Worm (Caenorhabditis elegans): ENCODE results near the gene ZK1067.4.

The ZK1067.4 gene

ce11 chrII:9213055-9213708 lies 3.0 kb downstream of the ZK1067.4 start, which contains the start of gene znfx-1 (continued):
- TF ChIP-seq unc-130 (GFP tag; optimal IDR thresholded peaks at IDR 0.05): peak; percentile 34
- no peak for TF ChIP-seq K11D2.4 (GFP tag; IDR thresholded peaks at IDR 0.05)
- TF ChIP-seq snpc-1.1 (tag; optimal IDR thresholded peaks at IDR 0.05; ENCODE audit: insufficient read depth): peak; percentile 79
- TF ChIP-seq F49E8.2 (tag; optimal IDR thresholded peaks at IDR 0.05; ENCODE audit: insufficient read depth): peak; percentile 75
- peak; percentile 51; the same call in 1 of the 2 replicates for TF ChIP-seq rcor-1 (GFP tag; IDR thresholded peaks at IDR 0.05)
- TF ChIP-seq lsl-1 (GFP tag; optimal IDR thresholded peaks at IDR 0.05): peak; percentile 96
- no peak for TF ChIP-seq Y67H2A.10 (GFP tag; conservative IDR thresholded peaks at IDR 0.05)
- no peak for TF ChIP-seq egl-18 (GFP tag; IDR thresholded peaks at IDR 0.05)
- TF ChIP-seq C17E4.6 (GFP tag; IDR thresholded peaks at IDR 0.05): no peak
- no peak for TF ChIP-seq sdz-38 (tag; optimal IDR thresholded peaks at IDR 0.05)
- no peak for TF ChIP-seq rpc-1 (optimal IDR thresholded peaks at IDR 0.05)
- TF ChIP-seq rpc-1 (tag; optimal IDR thresholded peaks at IDR 0.05): peak; percentile 0
- TF ChIP-seq tbp1 (GFP tag; optimal IDR thresholded peaks at IDR 0.05): peak; percentile 50
- no peak for TF ChIP-seq ztf-3 (GFP tag; optimal IDR thresholded peaks at IDR 0.05)
- no peak for TF ChIP-seq zfh-2 (GFP tag; conservative IDR thresholded peaks at IDR 0.05)
- no peak for TF ChIP-seq unc-62 (GFP tag; optimal IDR thresholded peaks at IDR 0.05)
- no peak for TF ChIP-seq aptf-2 (GFP tag; conservative IDR thresholded peaks at IDR 0.05)
- no peak for TF ChIP-seq pha-4 (tag; optimal IDR thresholded peaks at IDR 0.05)
- TF ChIP-seq attf-5 (GFP tag; optimal IDR thresholded peaks at IDR 0.05): no peak
- peak; percentile 86 for TF ChIP-seq madf-8 (GFP tag; conservative IDR thresholded peaks at IDR 0.05)
- TF ChIP-seq nfya-1 (tag; optimal IDR thresholded peaks at IDR 0.05; ENCODE audit: borderline replicate concordance, insufficient read depth): no peak
- no peak for TF ChIP-seq hlh-12 (tag; optimal IDR thresholded peaks at IDR 0.05)
- TF ChIP-seq B0019.2 (GFP tag; conservative IDR thresholded peaks at IDR 0.05): peak; percentile 60; the same call in 1 of the 2 replicates
- TF ChIP-seq snpc-1.3 (tag; optimal IDR thresholded peaks at IDR 0.05; ENCODE audit: insufficient read depth): peak; percentile 62
- TF ChIP-seq lsy-27 (tag; optimal IDR thresholded peaks at IDR 0.05; ENCODE audit: borderline replicate concordance, insufficient read depth): no peak
- no peak for TF ChIP-seq rec-8 (tag; optimal IDR thresholded peaks at IDR 0.05)
- TF ChIP-seq ztf-22 (GFP tag; optimal IDR thresholded peaks at IDR 0.05): no peak
- no peak for TF ChIP-seq B0336.3 (GFP tag; IDR thresholded peaks at IDR 0.05)
- peak; percentile 83 for TF ChIP-seq dpl-1 (GFP tag; optimal IDR thresholded peaks at IDR 0.05)
- TF ChIP-seq ceh-100 (GFP tag; IDR thresholded peaks at IDR 0.05): no peak
- no peak for TF ChIP-seq ekl-4 (GFP tag; IDR thresholded peaks at IDR 0.05)
- no peak for TF ChIP-seq somi-1 (GFP tag; optimal IDR thresholded peaks at IDR 0.05)
- peak; percentile 80 for TF ChIP-seq ceh-91 (GFP tag; IDR thresholded peaks at IDR 0.05)
- no peak for TF ChIP-seq mel-28 (tag; optimal IDR thresholded peaks at IDR 0.05; ENCODE audit: borderline replicate concordance)
- TF ChIP-seq mxl-1 (tag; optimal IDR thresholded peaks at IDR 0.05): no peak
- no peak for TF ChIP-seq ceh-58 (GFP tag; IDR thresholded peaks at IDR 0.05)
- no peak for TF ChIP-seq aptf-3 (GFP tag; IDR thresholded peaks at IDR 0.05)
- no peak for TF ChIP-seq ceh-40 (GFP tag; IDR thresholded peaks at IDR 0.05)
- TF ChIP-seq tbx-9 (tag; optimal IDR thresholded peaks at IDR 0.05; ENCODE audit: borderline replicate concordance): no peak
- TF ChIP-seq C06A6.2 (GFP tag; conservative IDR thresholded peaks at IDR 0.05): no peak
- TF ChIP-seq madf-6 (GFP tag; IDR thresholded peaks at IDR 0.05): peak; percentile 96
- TF ChIP-seq mcd-1 (GFP tag; IDR thresholded peaks at IDR 0.05): no peak
- no peak for TF ChIP-seq nhr-120 (GFP tag; IDR thresholded peaks at IDR 0.05)
- TF ChIP-seq let-526 (GFP tag; IDR thresholded peaks at IDR 0.05): no peak
- no peak for TF ChIP-seq nhr-80 (tag; optimal IDR thresholded peaks at IDR 0.05)
- TF ChIP-seq ama-1 (optimal IDR thresholded peaks at IDR 0.05): no peak
- no peak for TF ChIP-seq ama-1 (GFP tag; optimal IDR thresholded peaks at IDR 0.05)
- no peak for TF ChIP-seq T07F8.4 (tag; optimal IDR thresholded peaks at IDR 0.05)

Measured in whole organism, young adult.